Fruit fly (Drosophila melanogaster): Measurements from ENCODE around the gene X11L.

X11L gene

DNA sequence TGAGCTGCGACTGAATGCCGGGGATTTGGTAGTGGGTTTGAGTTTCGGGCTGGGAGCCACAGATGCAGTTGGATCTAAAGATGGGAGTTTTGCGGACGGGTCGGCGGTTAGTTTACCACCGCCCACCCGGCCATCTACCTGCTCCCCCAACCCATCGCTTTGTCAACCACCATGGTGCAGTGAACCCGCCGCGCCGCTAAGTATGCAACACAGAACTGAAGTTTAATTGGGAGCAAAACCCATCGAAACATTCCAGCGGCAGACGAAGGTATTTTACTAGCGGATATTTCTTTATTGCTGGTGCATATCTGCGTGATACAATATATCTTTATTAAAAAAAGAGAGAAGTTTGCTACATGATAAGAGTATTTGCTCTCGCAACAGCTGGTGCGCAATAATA is 33.3 kb upstream of the X11L start:
- TF ChIP-seq sens (GFP tag) (peak; percentile 6), CG18599 (GFP tag; optimal IDR thresholded peaks at IDR 0.05) (no peak)

DNA sequence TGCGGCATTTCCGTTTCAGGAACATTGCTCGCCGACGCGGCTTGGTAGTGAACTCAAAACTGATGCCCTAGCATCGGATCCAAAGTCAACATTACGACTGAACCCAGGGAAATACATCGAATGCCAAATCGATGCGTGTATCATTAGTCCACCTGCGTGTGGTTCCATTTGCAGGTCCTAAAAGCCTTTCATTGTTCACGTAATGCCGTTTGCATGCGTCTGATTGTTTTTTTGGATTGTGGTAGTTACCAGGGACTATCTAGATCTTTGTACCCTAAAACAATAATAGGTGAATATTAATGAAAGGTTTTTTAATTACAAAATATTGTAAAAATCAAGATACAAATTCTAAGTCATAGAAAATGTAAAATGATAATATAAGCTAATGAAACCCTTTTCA is 30.3 kb upstream of the X11L start, which contains the start of gene ppk23:
Gene ppk23, minus strand, starts transcription at position 101 of the 400 bp plus-strand sequence.
- TF ChIP-seq Dbx (GFP tag; IDR thresholded peaks at IDR 0.05) (no peak), CG7271 (tag; optimal IDR thresholded peaks at IDR 0.05) (no peak), CG14441 (GFP tag; IDR thresholded peaks at IDR 0.05) (no peak), zfh2 (GFP tag; optimal IDR thresholded peaks at IDR 0.05) (no peak), Neu2 (GFP tag; optimal IDR thresholded peaks at IDR 0.05; ENCODE audit: borderline replicate concordance) (no peak), NK7.1 (GFP tag; optimal IDR thresholded peaks at IDR 0.05) (no peak), CG11695 (GFP tag; IDR thresholded peaks at IDR 0.05) (no peak), zen2 (GFP tag; IDR thresholded peaks at IDR 0.05; ENCODE audit: partially characterized antibody) (no peak)

DNA sequence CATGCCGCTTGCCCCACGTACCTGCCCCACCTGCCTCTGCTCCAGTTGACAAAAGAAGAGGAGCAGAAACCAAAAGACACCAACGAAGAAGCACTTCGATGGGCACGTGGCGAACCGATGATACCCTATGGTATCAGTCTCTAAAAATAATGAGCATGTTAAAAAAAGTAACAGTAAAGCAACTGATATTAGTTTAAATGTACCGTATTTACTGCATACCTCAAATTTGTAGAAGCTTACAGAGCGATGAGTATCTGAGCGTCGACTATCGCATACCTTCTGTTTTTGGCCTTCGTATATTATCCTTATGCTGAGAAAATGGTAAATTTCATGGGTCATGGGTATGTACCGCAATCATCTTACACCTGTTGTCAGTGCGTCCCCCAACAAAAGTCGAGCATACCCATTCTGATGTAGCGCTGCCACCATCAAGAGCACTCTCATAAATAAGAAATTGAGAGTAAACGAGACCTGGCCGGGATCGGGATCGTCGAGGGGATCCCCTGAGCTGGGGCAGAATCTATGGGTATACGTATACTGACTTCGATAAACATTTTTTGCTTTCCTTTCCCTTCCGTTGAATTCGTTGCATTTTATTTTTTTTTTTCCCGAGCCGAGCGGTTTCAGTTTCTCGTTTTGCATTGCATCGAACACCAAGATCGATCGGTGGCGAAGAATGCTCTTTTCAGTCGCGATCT is 28.3 kb upstream of the X11L start:
- TF ChIP-seq Med (GFP tag) (peak; percentile 55), vnd (GFP tag; IDR thresholded peaks at IDR 0.05; ENCODE audit: partially characterized antibody) (0 out of 3 replicates have a peak, but pooled peaks have one; percentile 21), Taf1 (GFP tag; IDR thresholded peaks at IDR 0.05) (no peak), bsh (GFP tag; optimal IDR thresholded peaks at IDR 0.05) (peak in 1 of 2 experiments; percentile 8), Drgx (GFP tag; IDR thresholded peaks at IDR 0.05) (0 out of 2 replicates have a peak, but pooled peaks have one; percentile 11), nom (GFP tag; optimal IDR thresholded peaks at IDR 0.05) (peak; percentile 21), sens (GFP tag) (peak; percentile 40), row (GFP tag; IDR thresholded peaks at IDR 0.05) (0 out of 3 replicates have a peak, but pooled peaks have one; percentile 16), Dp (GFP tag; optimal IDR thresholded peaks at IDR 0.05) (no peak), ssp (GFP tag; IDR thresholded peaks at IDR 0.05) (no peak), HLH4C (GFP tag; IDR thresholded peaks at IDR 0.05; ENCODE audit: partially characterized antibody) (peak; percentile 48; the same call in 1 of the 3 replicates), Ets65A (GFP tag) (peak; percentile 7), cad (GFP tag; optimal IDR thresholded peaks at IDR 0.05) (no peak), kni (GFP tag; optimal IDR thresholded peaks at IDR 0.05) (no peak), Dll (GFP tag; IDR thresholded peaks at IDR 0.05; ENCODE audit: partially characterized antibody) (no peak), CG1529 (GFP tag; optimal IDR thresholded peaks at IDR 0.05) (no peak), scrt (GFP tag; optimal IDR thresholded peaks at IDR 0.05) (no peak), schlank (tag; optimal IDR thresholded peaks at IDR 0.05) (no peak), CG16779 (GFP tag; IDR thresholded peaks at IDR 0.05) (no peak), pb (GFP tag; optimal IDR thresholded peaks at IDR 0.05) (no peak), CG5245 (GFP tag; optimal IDR thresholded peaks at IDR 0.05) (no peak), Aef1 (GFP tag; IDR thresholded peaks at IDR 0.05) (no peak)

DNA sequence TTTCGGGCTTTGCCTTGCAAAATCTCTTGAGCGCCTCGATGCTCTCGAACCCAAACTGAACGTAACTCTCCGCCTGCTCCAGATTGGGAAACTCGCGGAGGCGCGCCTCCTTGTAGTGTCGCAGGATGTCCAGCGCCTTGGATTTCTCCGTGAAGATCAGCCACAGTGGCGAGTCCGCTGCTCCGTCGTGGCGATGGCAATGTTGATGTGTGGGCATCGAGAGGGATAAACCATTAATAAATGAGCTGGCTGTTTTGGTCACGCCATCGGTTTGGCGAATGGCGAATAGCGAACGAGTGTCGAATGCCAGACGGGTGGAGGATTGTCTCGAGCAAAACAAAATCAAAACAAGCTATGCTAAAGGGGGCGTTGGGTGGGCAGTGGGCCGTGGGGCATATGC is 23.6 kb upstream of the X11L start:
- TF ChIP-seq CG15479 (GFP tag; optimal IDR thresholded peaks at IDR 0.05): no peak
- no peak for TF ChIP-seq tx (GFP tag; optimal IDR thresholded peaks at IDR 0.05)
- no peak for TF ChIP-seq mld (GFP tag; IDR thresholded peaks at IDR 0.05; ENCODE audit: partially characterized antibody)
- 0 out of 2 replicates have a peak, but pooled peaks have one; percentile 11 for TF ChIP-seq CG32532 (GFP tag; IDR thresholded peaks at IDR 0.05)
- peak; percentile 62 for TF ChIP-seq Med (GFP tag)

Data from whole organism, embryonic.